Fruit fly (Drosophila melanogaster) whole organism, embryonic: ENCODE data around the gene foxo.

Source experiments
- Aef1 ChIP-seq: fragments of 200-800 bp; sonication (Bioruptor generic); IDR thresholded peaks from 3 replicates; pipeline ENCODE4 v1.3.6; 2022; ENCODE audit warnings: missing biosample characterization, missing genetic modification characterization
- Blimp-1 ChIP-seq: fragments of 200-800 bp; sonication (Bioruptor generic); optimal IDR thresholded peaks from 3 replicates; lab custom pipeline; 2018; ENCODE audit warnings: missing biosample characterization, missing genetic modification characterization, mild to moderate bottlenecking, moderate library complexity, missing genetic modification reagents
- BtbVII ChIP-seq: fragments of 200-800 bp; sonication (Bioruptor generic); optimal IDR thresholded peaks from 3 replicates; lab custom pipeline; 2017; ENCODE audit warnings: missing biosample characterization, mild to moderate bottlenecking, missing genetic modification characterization
- CG1024 ChIP-seq: fragments of 200-800 bp; sonication (Bioruptor generic); IDR thresholded peaks from 2 replicates; pipeline ENCODE4 v1.3.6; 2022; ENCODE audit warnings: missing biosample characterization, missing genetic modification characterization
- CG10267 ChIP-seq: fragments of 200-800 bp; sonication (Bioruptor generic); optimal IDR thresholded peaks from 2 replicates; lab custom pipeline; 2018; ENCODE audit warnings: missing biosample characterization, mild to moderate bottlenecking, missing genetic modification characterization, moderate library complexity
- CG11560 ChIP-seq: fragments of 200-800 bp; sonication (Bioruptor generic); IDR thresholded peaks from 3 replicates; pipeline ENCODE4 v1.3.6; 2022; ENCODE audit warnings: missing biosample characterization, missing genetic modification characterization
- CG14667 ChIP-seq: fragments of 200-800 bp; sonication (Bioruptor generic); IDR thresholded peaks from 2 replicates; pipeline ENCODE4 v1.3.6; 2022; ENCODE audit warnings: missing biosample characterization, missing genetic modification characterization
- CG14710 ChIP-seq: fragments of 200-800 bp; sonication (Bioruptor generic); optimal IDR thresholded peaks from 3 replicates; lab custom pipeline; 2019; ENCODE audit warnings: missing biosample characterization, mild to moderate bottlenecking, missing genetic modification characterization, moderate library complexity
- CG2120 ChIP-seq: fragments of 200-800 bp; sonication (Bioruptor generic); optimal IDR thresholded peaks from 3 replicates; lab custom pipeline; 2016; ENCODE audit warnings: missing biosample characterization, missing genetic modification characterization
- CG31441 ChIP-seq: fragments of 200-800 bp; sonication (Bioruptor generic); IDR thresholded peaks from 2 replicates; pipeline ENCODE4 v1.3.6; 2022; ENCODE audit warnings: missing biosample characterization, missing genetic modification characterization
- CG3281 ChIP-seq: fragments of 200-800 bp; sonication (Bioruptor generic); optimal IDR thresholded peaks from 3 replicates; lab custom pipeline; 2017; ENCODE audit warnings: missing biosample characterization, mild to moderate bottlenecking, missing genetic modification characterization
- CG4424 ChIP-seq: fragments of 200-800 bp; sonication (Bioruptor generic); optimal IDR thresholded peaks from 3 replicates; lab custom pipeline; 2016; ENCODE audit warnings: missing biosample characterization, missing genetic modification characterization
- CG4820 ChIP-seq: fragments of 200-800 bp; sonication (Bioruptor generic); optimal IDR thresholded peaks from 3 replicates; lab custom pipeline; 2016; ENCODE audit warnings: missing biosample characterization, missing genetic modification characterization
- CG7786 ChIP-seq: fragments of 200-800 bp; sonication (Bioruptor generic); optimal IDR thresholded peaks from 2 replicates; lab custom pipeline; 2016; ENCODE audit warnings: missing biosample characterization, missing genetic modification characterization
- CG7839 ChIP-seq: fragments of 200-800 bp; sonication (Bioruptor generic); optimal IDR thresholded peaks from 3 replicates; lab custom pipeline; 2018; ENCODE audit warnings: missing biosample characterization, mild to moderate bottlenecking, missing genetic modification characterization, moderate library complexity
- CG8290 ChIP-seq, 3 experiments: fragments of 200-800 bp; sonication (Bioruptor generic); optimal IDR thresholded peaks; 2 replicates each; lab custom pipeline; 2016 to 2019; ENCODE audit warnings: missing biosample characterization in 3 of 3, missing genetic modification characterization in 3 of 3, mild to moderate bottlenecking in 2 of 3, moderate library complexity in 1 of 3
- CG8765 ChIP-seq: fragments of 200-800 bp; sonication (Bioruptor generic); IDR thresholded peaks from 2 replicates; pipeline ENCODE4 v1.3.6; 2022; ENCODE audit warnings: missing biosample characterization, missing genetic modification characterization
- Camta ChIP-seq: fragments of 200-800 bp; sonication (Bioruptor generic); optimal IDR thresholded peaks from 2 replicates; lab custom pipeline; 2016; ENCODE audit warnings: missing biosample characterization, missing genetic modification characterization
- D ChIP-seq, 2 experiments: fragments of 200-800 bp in 1 of 2; fragments of >200 bp in 1 of 2; sonication (Bioruptor generic) in 1 of 2; optimal IDR thresholded peaks; 2 replicates in 1 of 2; 3 replicates in 1 of 2; lab custom pipeline; 2017; ENCODE audit warnings: mild to moderate bottlenecking in 1 of 2, missing biosample characterization in 1 of 2, missing genetic modification characterization in 1 of 2, missing genetic modification reagents in 1 of 2
- Dad ChIP-seq: fragments of 200-800 bp; sonication (Bioruptor generic); optimal IDR thresholded peaks from 3 replicates; lab custom pipeline; 2016; ENCODE audit warnings: missing biosample characterization, missing genetic modification characterization
- H2.0 ChIP-seq: fragments of 200-800 bp; sonication (Bioruptor generic); IDR thresholded peaks from 2 replicates; pipeline ENCODE4 v1.3.6; 2022; ENCODE audit warnings: missing biosample characterization, missing genetic modification characterization
- HLH3B ChIP-seq: fragments of 200-800 bp; sonication (Bioruptor generic); IDR thresholded peaks from 2 replicates; pipeline ENCODE4 v1.3.6; 2022; ENCODE audit warnings: missing biosample characterization, missing genetic modification characterization
- Hr51 ChIP-seq, 2 experiments: fragments of 200-800 bp; sonication (Bioruptor generic); optimal IDR thresholded peaks; 2 replicates in 1 of 2; 3 replicates in 1 of 2; lab custom pipeline; 2016 to 2018; ENCODE audit warnings: missing biosample characterization in 2 of 2, missing genetic modification characterization in 2 of 2, mild to moderate bottlenecking in 1 of 2, moderate library complexity in 1 of 2
- Med ChIP-seq: fragments of 200-800 bp; sonication (Bioruptor generic); peaks from one replicate; lab custom pipeline; 2016; ENCODE audit warnings: missing biosample characterization, missing genetic modification characterization, mild to moderate bottlenecking, inconsistent platforms, moderate library complexity
- Meics ChIP-seq: fragments of 200-800 bp; sonication (Bioruptor generic); optimal IDR thresholded peaks from 2 replicates; lab custom pipeline; 2017; ENCODE audit warnings: missing biosample characterization, mild to moderate bottlenecking, missing genetic modification characterization
- Ravus ChIP-seq: fragments of 200-800 bp; sonication (Bioruptor generic); IDR thresholded peaks from 2 replicates; pipeline ENCODE4 v1.3.6; 2022; ENCODE audit warnings: missing biosample characterization, missing genetic modification characterization
- Side ChIP-seq: fragments of 200-800 bp; sonication (Bioruptor generic); optimal IDR thresholded peaks from 2 replicates; lab custom pipeline; 2016; ENCODE audit warnings: missing biosample characterization, missing genetic modification characterization
- Sox102F ChIP-seq: fragments of 200-800 bp; sonication (Bioruptor generic); optimal IDR thresholded peaks from 2 replicates; lab custom pipeline; 2018; ENCODE audit warnings: missing biosample characterization, mild to moderate bottlenecking, missing genetic modification characterization, moderate library complexity
- Xrp1 ChIP-seq: fragments of 200-800 bp; sonication (Bioruptor generic); IDR thresholded peaks from 2 replicates; pipeline ENCODE4 v1.3.6; 2022; ENCODE audit warnings: missing biosample characterization, missing genetic modification characterization
- bsh ChIP-seq, 2 experiments: fragments of 200-800 bp; sonication (Bioruptor generic); optimal IDR thresholded peaks; 2 replicates each; lab custom pipeline; 2017 to 2018; ENCODE audit warnings: mild to moderate bottlenecking in 2 of 2, missing biosample characterization in 2 of 2, missing genetic modification characterization in 2 of 2, moderate library complexity in 1 of 2
- dmrt99B ChIP-seq: fragments of 200-800 bp; sonication (Bioruptor generic); optimal IDR thresholded peaks from 2 replicates; lab custom pipeline; 2018; ENCODE audit warnings: missing biosample characterization, mild to moderate bottlenecking, missing genetic modification characterization, moderate library complexity
- fd102C ChIP-seq: fragments of 200-800 bp; sonication (Bioruptor generic); optimal IDR thresholded peaks from 2 replicates; lab custom pipeline; 2018; ENCODE audit warnings: missing biosample characterization, mild to moderate bottlenecking, missing genetic modification characterization, moderate library complexity
- fd3F ChIP-seq: fragments of 200-800 bp; sonication (Bioruptor generic); optimal IDR thresholded peaks from 2 replicates; lab custom pipeline; 2018; ENCODE audit warnings: missing biosample characterization, mild to moderate bottlenecking, missing genetic modification characterization, moderate library complexity
- fd96Cb ChIP-seq: fragments of 200-800 bp; sonication (Bioruptor generic); optimal IDR thresholded peaks from 2 replicates; lab custom pipeline; 2018; ENCODE audit warnings: missing biosample characterization, mild to moderate bottlenecking, missing genetic modification characterization, moderate library complexity
- grau ChIP-seq: fragments of 200-800 bp; optimal IDR thresholded peaks from 3 replicates; lab custom pipeline; 2019; ENCODE audit warnings: missing biosample characterization, mild to moderate bottlenecking, missing genetic modification characterization, moderate library complexity
- gro ChIP-seq: fragments of 200-800 bp; sonication (Bioruptor generic); optimal IDR thresholded peaks from 2 replicates; lab custom pipeline; 2016; ENCODE audit warnings: missing biosample characterization, missing genetic modification characterization
- gsb ChIP-seq: fragments of 200-800 bp; sonication (Bioruptor generic); IDR thresholded peaks from 2 replicates; pipeline ENCODE4 v1.3.6; 2022; ENCODE audit warnings: missing biosample characterization, missing genetic modification characterization
- hkb ChIP-seq, 2 experiments: fragments of 200-800 bp in 1 of 2; fragments of >200 bp in 1 of 2; sonication (Bioruptor generic) in 1 of 2; IDR thresholded peaks in 1 of 2; optimal IDR thresholded peaks in 1 of 2; 2 replicates each; pipeline versions ENCODE4 v1.3.6 to Lab custom; 2017 to 2022; ENCODE audit warnings: missing biosample characterization in 1 of 2, missing genetic modification characterization in 1 of 2
- ind ChIP-seq: fragments of 200-800 bp; sonication (Bioruptor generic); optimal IDR thresholded peaks from 3 replicates; lab custom pipeline; 2016; ENCODE audit warnings: missing biosample characterization, missing genetic modification characterization
- jumu ChIP-seq: fragments of 200-800 bp; sonication (Bioruptor generic); optimal IDR thresholded peaks from 3 replicates; lab custom pipeline; 2016; ENCODE audit warnings: missing biosample characterization, missing genetic modification characterization
- klu ChIP-seq: fragments of 200-800 bp; sonication (Bioruptor generic); IDR thresholded peaks from 2 replicates; pipeline ENCODE4 v1.3.6; 2022; ENCODE audit warnings: missing biosample characterization, missing genetic modification characterization
- lab ChIP-seq: fragments of 200-800 bp; sonication (Bioruptor generic); optimal IDR thresholded peaks from 3 replicates; lab custom pipeline; 2017; ENCODE audit warnings: missing biosample characterization, missing genetic modification characterization, mild to moderate bottlenecking, moderate library complexity, missing genetic modification reagents
- ranshi ChIP-seq: fragments of 200-800 bp; sonication (Bioruptor generic); IDR thresholded peaks from 2 replicates; pipeline ENCODE4 v1.3.6; 2022; ENCODE audit warnings: missing biosample characterization, missing genetic modification characterization
- row ChIP-seq: fragments of 200-800 bp; sonication (Bioruptor generic); IDR thresholded peaks from 3 replicates; pipeline ENCODE4 v1.3.6; 2022; ENCODE audit warnings: missing biosample characterization, missing genetic modification characterization
- trem ChIP-seq: fragments of 200-800 bp; optimal IDR thresholded peaks from 3 replicates; lab custom pipeline; 2019; ENCODE audit warnings: missing biosample characterization, mild to moderate bottlenecking, missing genetic modification characterization, moderate library complexity
- tup ChIP-seq: fragments of 200-800 bp; sonication (Bioruptor generic); optimal IDR thresholded peaks from 2 replicates; lab custom pipeline; 2016; ENCODE audit warnings: missing biosample characterization, mild to moderate bottlenecking, missing genetic modification characterization, moderate library complexity
- tx ChIP-seq: fragments of 200-800 bp; sonication (Bioruptor generic); optimal IDR thresholded peaks from 2 replicates; lab custom pipeline; 2016; ENCODE audit warnings: missing biosample characterization, missing genetic modification characterization
- unc-4 ChIP-seq: fragments of 200-800 bp; sonication (Bioruptor generic); IDR thresholded peaks from 2 replicates; pipeline ENCODE4 v1.3.6; 2022; ENCODE audit warnings: missing biosample characterization, missing genetic modification characterization; ENCODE audit not compliant: partially characterized antibody
- wdn ChIP-seq: fragments of 200-800 bp; sonication (Bioruptor generic); IDR thresholded peaks from 2 replicates; pipeline ENCODE4 v1.3.6; 2022; ENCODE audit warnings: missing biosample characterization, missing genetic modification characterization

Gene foxo

dm6 chr3R:14041647-14042046 is 15.1 kb upstream of the foxo start (continued):
- TF ChIP-seq D (optimal IDR thresholded peaks at IDR 0.05; lab: Kevin White, UChicago) (no peak), D (GFP tag; optimal IDR thresholded peaks at IDR 0.05; lab: Kevin White, UChicago) (peak; percentile 3), CG7786 (GFP tag; lab: Kevin White, UChicago) (no peak), fd96Cb (peak; percentile 47), tx (GFP tag; lab: Kevin White, UChicago) (no peak), CG11560 (tag; lab: Robert Waterston, UW) (no peak), Camta (GFP tag; lab: Kevin White, UChicago) (no peak), CG3281 (peak; percentile 50), CG14667 (GFP tag; lab: Robert Waterston, UW) (no peak), ind (GFP tag; lab: Kevin White, UChicago) (peak; percentile 27), H2.0 (GFP tag; lab: Robert Waterston, UW) (no peak), CG2120 (peak; percentile 14), unc-4 (GFP tag; lab: Robert Waterston, UW) (no peak), CG7839 (tag; lab: Kevin White, UChicago) (no peak), Hr51 (GFP tag; optimal IDR thresholded peaks at IDR 0.05; lab: Kevin White, UChicago) (peak in 1 of 2 experiments; percentile 42), Med (GFP tag; lab: Kevin White, UChicago) (peak; percentile 30), fd3F (GFP tag; lab: Kevin White, UChicago) (peak; percentile 21), CG1024 (0 out of 2 replicates have a peak, but pooled peaks have one; percentile 24), row (GFP tag; lab: Robert Waterston, UW) (peak; percentile 34; the same call in 2 of the 3 replicates), gro (GFP tag; lab: Kevin White, UChicago) (peak; percentile 28), CG10267 (tag; lab: Kevin White, UChicago) (peak; percentile 6), CG14710 (tag; lab: Kevin White, UChicago) (peak; percentile 31), klu (no peak), hkb (optimal IDR thresholded peaks at IDR 0.05; lab: Kevin White, UChicago) (no peak), hkb (GFP tag; IDR thresholded peaks at IDR 0.05; lab: Robert Waterston, UW) (peak; percentile 44; the same call in 1 of the 2 replicates), Dad (GFP tag; lab: Kevin White, UChicago) (no peak), CG4424 (peak; percentile 3), CG31441 (GFP tag; lab: Robert Waterston, UW) (0 out of 2 replicates have a peak, but pooled peaks have one; percentile 34), Aef1 (GFP tag; lab: Robert Waterston, UW) (0 out of 3 replicates have a peak, but pooled peaks have one; percentile 6), fd102C (no peak), ranshi (GFP tag; lab: Robert Waterston, UW) (no peak), grau (tag; lab: Kevin White, UChicago) (peak; percentile 21), Blimp-1 (GFP tag; lab: Kevin White, UChicago) (peak; percentile 49), dmrt99B (tag; lab: Kevin White, UChicago) (peak; percentile 20), Meics (GFP tag; lab: Kevin White, UChicago) (peak; percentile 4), jumu (GFP tag; lab: Kevin White, UChicago) (no peak), Sox102F (GFP tag; lab: Kevin White, UChicago) (peak; percentile 38), CG8290 (GFP tag; optimal IDR thresholded peaks at IDR 0.05; lab: Kevin White, UChicago) (no peak), CG8290 (tag; optimal IDR thresholded peaks at IDR 0.05; lab: Kevin White, UChicago) (no peak), BtbVII (GFP tag; lab: Kevin White, UChicago) (peak; percentile 18), CG8765 (GFP tag; lab: Robert Waterston, UW) (no peak), HLH3B (GFP tag; lab: Robert Waterston, UW) (0 out of 2 replicates have a peak, but pooled peaks have one; percentile 28), gsb (GFP tag; lab: Robert Waterston, UW) (no peak), bsh (GFP tag; optimal IDR thresholded peaks at IDR 0.05; lab: Kevin White, UChicago) (peak in 1 of 2 experiments; percentile 12), lab (GFP tag; lab: Kevin White, UChicago) (peak; percentile 85), CG4820 (GFP tag; lab: Kevin White, UChicago) (peak; percentile 9), tup (GFP tag; lab: Kevin White, UChicago) (no peak), wdn (GFP tag; lab: Robert Waterston, UW) (no peak), trem (tag; lab: Kevin White, UChicago) (peak; percentile 8), Ravus (GFP tag; lab: Robert Waterston, UW) (no peak), Side (GFP tag; lab: Kevin White, UChicago) (no peak), Xrp1 (0 out of 2 replicates have a peak, but pooled peaks have one; percentile 7)
